Fruit fly (Drosophila melanogaster) whole organism, embryonic: Measurements from ENCODE around the gene Kif3C.

ENCODE experiments used
- Abd-B ChIP-seq: fragments of 200-800 bp; sonication (Bioruptor generic); optimal IDR thresholded peaks from 2 replicates; lab custom pipeline; 2018; ENCODE audit warnings: missing biosample characterization, mild to moderate bottlenecking, missing genetic modification characterization, moderate library complexity
- Bteb2 ChIP-seq: fragments of 200-800 bp; sonication (Bioruptor generic); optimal IDR thresholded peaks from 2 replicates; lab custom pipeline; 2016; ENCODE audit warnings: missing biosample characterization, missing genetic modification characterization
- CG1024 ChIP-seq: fragments of 200-800 bp; sonication (Bioruptor generic); IDR thresholded peaks from 2 replicates; pipeline ENCODE4 v1.3.6; 2022; ENCODE audit warnings: missing biosample characterization, missing genetic modification characterization
- CG10543 ChIP-seq: fragments of 200-800 bp; sonication (Bioruptor generic); optimal IDR thresholded peaks from 3 replicates; lab custom pipeline; 2017; ENCODE audit warnings: missing biosample characterization, mild to moderate bottlenecking, missing genetic modification characterization, moderate library complexity
- CG10654 ChIP-seq: fragments of 200-800 bp; sonication (Bioruptor generic); optimal IDR thresholded peaks from 2 replicates; lab custom pipeline; 2016; ENCODE audit warnings: missing biosample characterization, missing genetic modification characterization
- CG12155 ChIP-seq: fragments of 200-800 bp; sonication (Bioruptor generic); optimal IDR thresholded peaks from 3 replicates; lab custom pipeline; 2016; ENCODE audit warnings: missing biosample characterization, missing genetic modification characterization
- CG12659 ChIP-seq: fragments of 200-800 bp; sonication (Bioruptor generic); optimal IDR thresholded peaks from 3 replicates; lab custom pipeline; 2017; ENCODE audit warnings: mild to moderate bottlenecking, missing biosample characterization, missing genetic modification reagents, missing genetic modification characterization
- CG1602 ChIP-seq: fragments of 200-800 bp; sonication (Bioruptor generic); optimal IDR thresholded peaks from 3 replicates; lab custom pipeline; 2016; ENCODE audit warnings: missing biosample characterization, missing genetic modification characterization
- CG1603 ChIP-seq: fragments of 200-800 bp; sonication (Bioruptor generic); optimal IDR thresholded peaks from 2 replicates; lab custom pipeline; 2019; ENCODE audit warnings: missing biosample characterization, mild to moderate bottlenecking, missing genetic modification characterization, moderate library complexity
- CG17802 ChIP-seq: fragments of 200-800 bp; sonication (Bioruptor generic); optimal IDR thresholded peaks from 2 replicates; lab custom pipeline; 2018; ENCODE audit warnings: missing biosample characterization, mild to moderate bottlenecking, missing genetic modification characterization, moderate library complexity
- CG30020 ChIP-seq: fragments of 200-800 bp; optimal IDR thresholded peaks from 2 replicates; lab custom pipeline; 2019; ENCODE audit warnings: missing biosample characterization, mild to moderate bottlenecking, missing genetic modification characterization, moderate library complexity
- CG30431 ChIP-seq: fragments of 200-800 bp; sonication (Bioruptor generic); optimal IDR thresholded peaks from 2 replicates; lab custom pipeline; 2017; ENCODE audit warnings: missing biosample characterization, missing genetic modification characterization
- CG31224 ChIP-seq: fragments of 200-800 bp; sonication (Bioruptor generic); IDR thresholded peaks from 2 replicates; pipeline ENCODE4 v1.3.6; 2022; ENCODE audit warnings: missing biosample characterization, missing genetic modification characterization
- CG32767 ChIP-seq: fragments of 200-800 bp; sonication (Bioruptor generic); IDR thresholded peaks from 2 replicates; pipeline ENCODE4 v1.3.6; 2022; ENCODE audit warnings: missing biosample characterization, missing genetic modification characterization
- CG33557 ChIP-seq: fragments of 200-800 bp; sonication (Bioruptor generic); optimal IDR thresholded peaks from 2 replicates; lab custom pipeline; 2019; ENCODE audit warnings: missing biosample characterization, mild to moderate bottlenecking, missing genetic modification characterization, moderate library complexity
- CG43689 ChIP-seq: fragments of 200-800 bp; sonication (Bioruptor generic); IDR thresholded peaks from 2 replicates; pipeline ENCODE4 v1.3.6; 2022; ENCODE audit warnings: missing biosample characterization, missing genetic modification characterization
- CG4617 ChIP-seq: fragments of 200-800 bp; sonication (Bioruptor generic); optimal IDR thresholded peaks from 3 replicates; lab custom pipeline; 2016; ENCODE audit warnings: missing biosample characterization, missing genetic modification characterization, borderline replicate concordance
- CG6689 ChIP-seq: fragments of 200-800 bp; sonication (Bioruptor generic); IDR thresholded peaks from 2 replicates; pipeline ENCODE4 v1.3.6; 2022; ENCODE audit warnings: missing biosample characterization, missing genetic modification characterization
- CG7357 ChIP-seq: fragments of 200-800 bp; sonication (Bioruptor generic); IDR thresholded peaks from 3 replicates; pipeline ENCODE4 v1.3.6; 2022; ENCODE audit warnings: missing biosample characterization, missing genetic modification characterization
- CTCF ChIP-seq: fragments of 200-800 bp; sonication (Bioruptor generic); optimal IDR thresholded peaks from 2 replicates; lab custom pipeline; 2017; ENCODE audit warnings: missing biosample characterization, mild to moderate bottlenecking, missing genetic modification characterization, moderate library complexity
- Chrac-16 ChIP-seq: fragments of 200-800 bp; sonication (Bioruptor generic); optimal IDR thresholded peaks from 3 replicates; lab custom pipeline; 2016; ENCODE audit warnings: missing biosample characterization, missing genetic modification characterization
- Dek ChIP-seq: fragments of 200-800 bp; sonication (Bioruptor generic); optimal IDR thresholded peaks from 3 replicates; lab custom pipeline; 2019; ENCODE audit warnings: missing biosample characterization, mild to moderate bottlenecking, missing genetic modification characterization, moderate library complexity
- Dfd ChIP-seq, 2 experiments: fragments of >200 bp; optimal IDR thresholded peaks; 2 replicates each; lab custom pipeline; 2017; ENCODE audit warnings: missing biosample characterization in 2 of 2, missing genetic modification characterization in 2 of 2
- Doc3 ChIP-seq: fragments of 200-800 bp; sonication (Bioruptor generic); IDR thresholded peaks from 3 replicates; pipeline ENCODE4 v1.3.6; 2022; ENCODE audit warnings: missing biosample characterization, missing genetic modification characterization; ENCODE audit not compliant: partially characterized antibody
- Eip74EF ChIP-seq, 2 experiments: fragments of 200-800 bp in 1 of 2; fragments of >200 bp in 1 of 2; sonication (Bioruptor generic) in 1 of 2; optimal IDR thresholded peaks; 2 replicates each; lab custom pipeline; 2017 to 2019; ENCODE audit warnings: missing biosample characterization in 2 of 2, missing genetic modification characterization in 2 of 2, mild to moderate bottlenecking in 1 of 2, moderate library complexity in 1 of 2
- Fer1 ChIP-seq: fragments of 200-800 bp; sonication (Bioruptor generic); optimal IDR thresholded peaks from 2 replicates; lab custom pipeline; 2017; ENCODE audit warnings: missing biosample characterization, mild to moderate bottlenecking, missing genetic modification characterization
- HLH3B ChIP-seq: fragments of 200-800 bp; sonication (Bioruptor generic); IDR thresholded peaks from 2 replicates; pipeline ENCODE4 v1.3.6; 2022; ENCODE audit warnings: missing biosample characterization, missing genetic modification characterization
- Hsf ChIP-seq: fragments of 200-800 bp; sonication (Bioruptor generic); optimal IDR thresholded peaks from 3 replicates; lab custom pipeline; 2016; ENCODE audit warnings: missing biosample characterization, missing genetic modification characterization
- Med ChIP-seq: fragments of 200-800 bp; sonication (Bioruptor generic); peaks from one replicate; lab custom pipeline; 2016; ENCODE audit warnings: missing biosample characterization, missing genetic modification characterization, mild to moderate bottlenecking, inconsistent platforms, moderate library complexity
- Oaz ChIP-seq: fragments of 200-800 bp; sonication (Bioruptor generic); IDR thresholded peaks from 2 replicates; pipeline ENCODE4 v1.3.6; 2022; ENCODE audit warnings: missing biosample characterization, missing genetic modification characterization
- Sin3A ChIP-seq: fragments of >200 bp; optimal IDR thresholded peaks from 2 replicates; lab custom pipeline; 2018
- ato ChIP-seq: fragments of 200-800 bp; sonication (Bioruptor generic); IDR thresholded peaks from 2 replicates; pipeline ENCODE4 v1.3.6; 2022; ENCODE audit warnings: missing biosample characterization, missing genetic modification characterization; ENCODE audit not compliant: partially characterized antibody
- chm ChIP-seq: fragments of 200-800 bp; sonication (Bioruptor generic); IDR thresholded peaks from 2 replicates; pipeline ENCODE4 v1.3.6; 2022; ENCODE audit warnings: missing biosample characterization, missing genetic modification characterization
- dimm ChIP-seq: fragments of 200-800 bp; sonication (Bioruptor generic); IDR thresholded peaks from 2 replicates; pipeline ENCODE4 v1.3.6; 2022; ENCODE audit warnings: missing biosample characterization, missing genetic modification characterization
- dpn ChIP-seq, 2 experiments: fragments of 200-800 bp; sonication (Bioruptor generic); optimal IDR thresholded peaks; 3 replicates each; lab custom pipeline; 2016; ENCODE audit warnings: missing biosample characterization in 2 of 2, missing genetic modification characterization in 2 of 2
- gce ChIP-seq: fragments of 200-800 bp; sonication (Bioruptor generic); IDR thresholded peaks from 3 replicates; pipeline ENCODE4 v1.3.6; 2022; ENCODE audit warnings: missing biosample characterization, missing genetic modification characterization
- gcm ChIP-seq: fragments of 200-800 bp; sonication (Bioruptor generic); optimal IDR thresholded peaks from 2 replicates; lab custom pipeline; 2019; ENCODE audit warnings: missing biosample characterization, mild to moderate bottlenecking, missing genetic modification characterization, moderate library complexity
- gem ChIP-seq: fragments of 200-800 bp; sonication (Bioruptor generic); optimal IDR thresholded peaks from 2 replicates; lab custom pipeline; 2019; ENCODE audit warnings: missing biosample characterization, mild to moderate bottlenecking, missing genetic modification characterization, moderate library complexity
- nmo ChIP-seq: fragments of 200-800 bp; sonication (Bioruptor generic); optimal IDR thresholded peaks from 2 replicates; lab custom pipeline; 2018; ENCODE audit warnings: missing biosample characterization, mild to moderate bottlenecking, missing genetic modification characterization, moderate library complexity
- psq ChIP-seq: fragments of 200-800 bp; sonication (Bioruptor generic); optimal IDR thresholded peaks from 2 replicates; lab custom pipeline; 2017; ENCODE audit warnings: missing biosample characterization, missing genetic modification characterization
- sens ChIP-seq: fragments of 200-800 bp; sonication (Bioruptor generic); peaks from one replicate; lab custom pipeline; 2016; ENCODE audit warnings: missing biosample characterization, missing genetic modification characterization
- shn ChIP-seq: fragments of 200-800 bp; sonication (Bioruptor generic); optimal IDR thresholded peaks from 3 replicates; lab custom pipeline; 2016; ENCODE audit warnings: missing biosample characterization, missing genetic modification characterization
- sisA ChIP-seq: fragments of 200-800 bp; sonication (Bioruptor generic); IDR thresholded peaks from 2 replicates; pipeline ENCODE4 v1.3.6; 2022; ENCODE audit warnings: missing biosample characterization, missing genetic modification characterization
- slp2 ChIP-seq: fragments of 200-800 bp; sonication (Bioruptor generic); optimal IDR thresholded peaks from 2 replicates; lab custom pipeline; 2016; ENCODE audit warnings: missing biosample characterization, missing genetic modification characterization
- ssp ChIP-seq: fragments of 200-800 bp; sonication (Bioruptor generic); IDR thresholded peaks from 2 replicates; pipeline ENCODE4 v1.3.6; 2022; ENCODE audit warnings: missing biosample characterization, missing genetic modification characterization
- tin ChIP-seq: fragments of 200-800 bp; sonication (Bioruptor generic); optimal IDR thresholded peaks from 3 replicates; lab custom pipeline; 2016; ENCODE audit warnings: missing biosample characterization, missing genetic modification characterization
- tx ChIP-seq: fragments of 200-800 bp; sonication (Bioruptor generic); optimal IDR thresholded peaks from 2 replicates; lab custom pipeline; 2016; ENCODE audit warnings: missing biosample characterization, missing genetic modification characterization
- wor ChIP-seq: fragments of 200-800 bp; sonication (Bioruptor generic); IDR thresholded peaks from 2 replicates; pipeline ENCODE4 v1.3.6; 2022; ENCODE audit warnings: missing biosample characterization, missing genetic modification characterization

Gene Kif3C

dm6 chr4:1156278-1156677, 9.0 kb downstream of the Kif3C start (continued):
- TF ChIP-seq ato (GFP tag; lab: Robert Waterston, UW) (no peak), shn (GFP tag; lab: Kevin White, UChicago) (no peak), CG17802 (tag; lab: Kevin White, UChicago) (peak; percentile 81), sisA (no peak), nmo (no peak), Dek (tag; lab: Kevin White, UChicago) (no peak)

dm6 chr4:1162058-1162457, 14.8 kb downstream of the Kif3C start, which contains the start of gene CG32017:
TSS of gene CG32017 (minus strand) at chr4:1162158.
- no peak for TF ChIP-seq Fer1 (GFP tag; lab: Kevin White, UChicago)
- no peak for TF ChIP-seq CG12155
- no peak for TF ChIP-seq HLH3B (GFP tag; lab: Robert Waterston, UW)
- TF ChIP-seq CG6689 (GFP tag; lab: Robert Waterston, UW): no peak
- TF ChIP-seq CG43689 (GFP tag; lab: Robert Waterston, UW): no peak
- TF ChIP-seq dimm (GFP tag; lab: Robert Waterston, UW): no peak
- TF ChIP-seq chm (GFP tag; lab: Robert Waterston, UW): no peak
- TF ChIP-seq tin (GFP tag; lab: Kevin White, UChicago): no peak
- TF ChIP-seq Oaz (GFP tag; lab: Robert Waterston, UW): no peak
- no peak for TF ChIP-seq gem
- no peak for TF ChIP-seq CTCF (GFP tag; lab: Kevin White, UChicago)
- no peak for TF ChIP-seq Med
- TF ChIP-seq CG33557 (GFP tag; lab: Kevin White, UChicago): no peak
- TF ChIP-seq wor (GFP tag; lab: Robert Waterston, UW): no peak
- TF ChIP-seq slp2: no peak
- no peak for TF ChIP-seq CG30431 (GFP tag; lab: Kevin White, UChicago)
- TF ChIP-seq gce (GFP tag; lab: Robert Waterston, UW): no peak
- TF ChIP-seq, all 482 proteins: peak for 0

- TF ChIP-seq Eip74EF (GFP tag; optimal IDR thresholded peaks at IDR 0.05; lab: Kevin White, UChicago): no peak
- peak; percentile 57 for TF ChIP-seq sens (GFP tag; lab: Kevin White, UChicago)
- TF ChIP-seq Abd-B (GFP tag; lab: Kevin White, UChicago): no peak
- TF ChIP-seq Sin3A (lab: Kevin White, UChicago): no peak
- no peak for TF ChIP-seq Doc3 (GFP tag; lab: Robert Waterston, UW)
Observed at dm6 chr4:1175156-1175555, 27.9 kb downstream of the Kif3C start.

dm6 chr4:1181591-1182125, 34.4 kb downstream of the Kif3C start, which contains the start of gene pho:
TSS of gene pho (minus strand) at chr4:1181628.
- peak; percentile 80 for TF ChIP-seq CG1603 (tag; lab: Kevin White, UChicago)
- peak; percentile 31 for TF ChIP-seq CG12659 (GFP tag; lab: Kevin White, UChicago)
- peak; percentile 5 for TF ChIP-seq Chrac-16
- no peak for TF ChIP-seq psq
- TF ChIP-seq CG7357 (GFP tag; lab: Robert Waterston, UW): peak; percentile 97
- TF ChIP-seq sens (GFP tag; lab: Kevin White, UChicago): peak; percentile 81
- TF ChIP-seq CG32767 (GFP tag; lab: Robert Waterston, UW): no peak
- peak; percentile 92 for TF ChIP-seq CG1024 (GFP tag; lab: Robert Waterston, UW)
- no peak for TF ChIP-seq CTCF (GFP tag; lab: Kevin White, UChicago)
- TF ChIP-seq ssp (GFP tag; lab: Robert Waterston, UW): peak; percentile 98
- peak; percentile 99 for TF ChIP-seq CG30020 (tag; lab: Kevin White, UChicago)
- peak; percentile 25 for TF ChIP-seq CG10654 (GFP tag; lab: Kevin White, UChicago)
- TF ChIP-seq dpn (GFP tag; optimal IDR thresholded peaks at IDR 0.05; lab: Kevin White, UChicago): peak; percentile 6 to 14
- peak; percentile 35 for TF ChIP-seq CG4617 (GFP tag; lab: Kevin White, UChicago)
- peak; percentile 12 for TF ChIP-seq CG1602
- TF ChIP-seq Dfd (GFP tag; optimal IDR thresholded peaks at IDR 0.05; lab: Kevin White, UChicago): peak in 1 of 2 experiments; percentile 85
- no peak for TF ChIP-seq Hsf (GFP tag; lab: Kevin White, UChicago)
- no peak for TF ChIP-seq Bteb2
- TF ChIP-seq gcm: no peak
- no peak for TF ChIP-seq tx (GFP tag; lab: Kevin White, UChicago)
- no peak for TF ChIP-seq CG10543 (GFP tag; lab: Kevin White, UChicago)
- no peak for TF ChIP-seq CG31224 (GFP tag; lab: Robert Waterston, UW)
